Fruit fly (Drosophila melanogaster): ENCODE measurements around the gene CG5194.

Gene CG5194

dm6 chr3L:8997686-8998239 is 11.9 kb downstream of the CG5194 start, which contains the start of the genes smg and CG5087 (continued):
- TF ChIP-seq CG42726 (GFP tag; IDR thresholded peaks at IDR 0.05; ENCODE audit: partially characterized antibody) (peak; percentile 85; the same call in 1 of the 2 replicates), bsh (GFP tag; optimal IDR thresholded peaks at IDR 0.05) (no peak), CG32532 (GFP tag; IDR thresholded peaks at IDR 0.05) (peak; percentile 45), CG14441 (GFP tag; IDR thresholded peaks at IDR 0.05) (0 out of 2 replicates have a peak, but pooled peaks have one; percentile 25), Hmr (GFP tag; optimal IDR thresholded peaks at IDR 0.05) (peak; percentile 89), Pdp1 (GFP tag; optimal IDR thresholded peaks at IDR 0.05) (peak in 1 of 2 experiments; percentile 67), Sin3A (optimal IDR thresholded peaks at IDR 0.05) (peak; percentile 85), BEAF-32 (GFP tag; optimal IDR thresholded peaks at IDR 0.05) (peak; percentile 76), Gsc (GFP tag; IDR thresholded peaks at IDR 0.05) (no peak), CG8290 (GFP tag; optimal IDR thresholded peaks at IDR 0.05) (peak; percentile 30), CG8290 (tag; optimal IDR thresholded peaks at IDR 0.05) (no peak), vnd (GFP tag; IDR thresholded peaks at IDR 0.05; ENCODE audit: partially characterized antibody) (peak; percentile 30; the same call in 1 of the 3 replicates), MESR4 (GFP tag; optimal IDR thresholded peaks at IDR 0.05) (peak; percentile 91), dan (GFP tag; IDR thresholded peaks at IDR 0.05) (no peak), CHES-1-like (GFP tag; optimal IDR thresholded peaks at IDR 0.05) (peak; percentile 86), usp (GFP tag; optimal IDR thresholded peaks at IDR 0.05) (no peak), H15 (GFP tag; IDR thresholded peaks at IDR 0.05) (no peak), CG10147 (GFP tag; optimal IDR thresholded peaks at IDR 0.05) (no peak), HLH54F (GFP tag; optimal IDR thresholded peaks at IDR 0.05) (peak; percentile 61), peb (GFP tag; IDR thresholded peaks at IDR 0.05) (no peak), kay (GFP tag; optimal IDR thresholded peaks at IDR 0.05) (no peak), CG8089 (GFP tag; optimal IDR thresholded peaks at IDR 0.05) (peak; percentile 49), slou (GFP tag; optimal IDR thresholded peaks at IDR 0.05) (no peak), H2.0 (GFP tag; IDR thresholded peaks at IDR 0.05) (no peak), eve (GFP tag; optimal IDR thresholded peaks at IDR 0.05) (no peak), Xbp1 (GFP tag; optimal IDR thresholded peaks at IDR 0.05) (peak; percentile 67), bigmax (GFP tag; optimal IDR thresholded peaks at IDR 0.05) (no peak), CG10654 (GFP tag; optimal IDR thresholded peaks at IDR 0.05) (peak; percentile 16), CG17612 (GFP tag; IDR thresholded peaks at IDR 0.05) (no peak), row (GFP tag; IDR thresholded peaks at IDR 0.05) (peak; percentile 55), so (GFP tag; IDR thresholded peaks at IDR 0.05) (no peak; the same call in 2 of the 3 replicates), CG12104 (GFP tag; optimal IDR thresholded peaks at IDR 0.05) (peak; percentile 35), tx (GFP tag; optimal IDR thresholded peaks at IDR 0.05) (peak; percentile 33), CG6254 (GFP tag; optimal IDR thresholded peaks at IDR 0.05) (no peak), her (GFP tag; optimal IDR thresholded peaks at IDR 0.05) (peak; percentile 68), PHDP (tag; optimal IDR thresholded peaks at IDR 0.05) (no peak), ham (GFP tag; IDR thresholded peaks at IDR 0.05) (no peak), zen2 (GFP tag; IDR thresholded peaks at IDR 0.05; ENCODE audit: partially characterized antibody) (no peak), Gug (GFP tag; IDR thresholded peaks at IDR 0.05) (peak; percentile 55; the same call in 1 of the 4 replicates), B-H2 (GFP tag; optimal IDR thresholded peaks at IDR 0.05) (peak; percentile 64), CG18011 (GFP tag; optimal IDR thresholded peaks at IDR 0.05) (no peak), sisA (GFP tag; IDR thresholded peaks at IDR 0.05) (0 out of 2 replicates have a peak, but pooled peaks have one; percentile 23), sob (GFP tag; IDR thresholded peaks at IDR 0.05) (peak; percentile 70), CG14965 (GFP tag; optimal IDR thresholded peaks at IDR 0.05; ENCODE audit: borderline replicate concordance) (no peak), jumu (GFP tag; optimal IDR thresholded peaks at IDR 0.05) (peak; percentile 66), sens (GFP tag) (peak; percentile 85), slp2 (GFP tag; optimal IDR thresholded peaks at IDR 0.05) (no peak), CG3281 (GFP tag; optimal IDR thresholded peaks at IDR 0.05) (peak; percentile 3), az2 (GFP tag; optimal IDR thresholded peaks at IDR 0.05) (peak; percentile 14), slbo (GFP tag; IDR thresholded peaks at IDR 0.05) (peak; percentile 81), CG32767 (GFP tag; IDR thresholded peaks at IDR 0.05) (no peak), CkIIα-i1 (GFP tag; IDR thresholded peaks at IDR 0.05) (no peak)

Measured in whole organism, embryonic.